Worm (Caenorhabditis elegans) whole organism, late embryonic: ENCODE measurements around the gene srsx-29.

Source experiments
- ahr-1 ChIP-seq: sonication (generic microtip); optimal IDR thresholded peaks from 2 replicates; lab custom pipeline; 2016; ENCODE audit warnings: missing genetic modification characterization, missing compliant biosample characterization
- ama-1 ChIP-seq: fragments of 150-350 bp; optimal IDR thresholded peaks from 2 replicates; lab custom pipeline; 2014
- ceh-45 ChIP-seq: fragments of 200-800 bp; sonication (Bioruptor generic); IDR thresholded peaks from 2 replicates; pipeline ENCODE4 v1.3.6; 2022; ENCODE audit warnings: missing genetic modification reagents, missing genetic modification characterization, missing compliant biosample characterization
- che-1 ChIP-seq: sonication (generic microtip); optimal IDR thresholded peaks from 2 replicates; lab custom pipeline; 2016; ENCODE audit warnings: mild to moderate bottlenecking, missing genetic modification characterization, missing compliant biosample characterization
- dve-1 ChIP-seq: sonication (generic microtip); optimal IDR thresholded peaks from 2 replicates; lab custom pipeline; 2017; ENCODE audit warnings: antibody characterized with exemption, mild to moderate bottlenecking, missing genetic modification characterization, missing compliant biosample characterization
- npax-4 ChIP-seq: sonication (generic microtip); optimal IDR thresholded peaks from 2 replicates; lab custom pipeline; 2016; ENCODE audit warnings: missing genetic modification characterization, missing compliant biosample characterization
- pqm-1 ChIP-seq: sonication (generic microtip); optimal IDR thresholded peaks from 2 replicates; lab custom pipeline; 2016; ENCODE audit warnings: missing genetic modification characterization, missing compliant biosample characterization
- sdc-2 ChIP-seq: sonication (generic microtip); optimal IDR thresholded peaks from 2 replicates; lab custom pipeline; 2016; ENCODE audit warnings: missing genotype, missing genetic modification characterization, missing compliant biosample characterization
- unc-3 ChIP-seq, 2 experiments: fragments of 200-800 bp in 1 of 2; sonication (Bioruptor generic) in 1 of 2; sonication (generic microtip) in 1 of 2; conservative IDR thresholded peaks in 1 of 2; optimal IDR thresholded peaks in 1 of 2; 2 replicates each; pipeline versions ENCODE4 v1.3.6 to Lab custom; 2016 to 2022; ENCODE audit warnings: missing compliant biosample characterization in 2 of 2, missing genetic modification characterization in 2 of 2, missing genetic modification reagents in 1 of 2
- unc-55 ChIP-seq: sonication (generic microtip); optimal IDR thresholded peaks from 2 replicates; lab custom pipeline; 2017; ENCODE audit warnings: missing biosample characterization, missing genetic modification reagents, missing genetic modification characterization

ce11 chrV:10134077-10134693, 20.6 kb upstream of the srsx-29 start, which contains the start of the genes C08B6.18, wdr-20 and C08B6.8:
- TF ChIP-seq ama-1 (no peak), pqm-1 (no peak), ahr-1 (tag; lab: Kevin White, UChicago) (no peak), npax-4 (no peak), che-1 (tag; lab: Kevin White, UChicago) (no peak), dve-1 (tag; lab: Kevin White, UChicago) (no peak), unc-55 (GFP tag; lab: Kevin White, UChicago) (no peak), unc-3 (GFP tag; conservative IDR thresholded peaks at IDR 0.05; lab: Robert Waterston, UW) (no peak), unc-3 (tag; optimal IDR thresholded peaks at IDR 0.05; lab: Kevin White, UChicago) (no peak), sdc-2 (tag; lab: Kevin White, UChicago) (no peak), ceh-45 (no peak)
